Worm (Caenorhabditis elegans): Measurements from ENCODE around the gene R10E11.9.

The R10E11.9 gene

ce11 chrIII:9758848-9759247 is 34.6 kb downstream of the R10E11.9 start, which contains the start of gene rmd-1 (continued):
- no peak for TF ChIP-seq sdz-38 (tag; optimal IDR thresholded peaks at IDR 0.05)
- TF ChIP-seq rpc-1 (optimal IDR thresholded peaks at IDR 0.05): no peak
- TF ChIP-seq rpc-1 (tag; optimal IDR thresholded peaks at IDR 0.05): no peak
- TF ChIP-seq snpc-1.1 (tag; optimal IDR thresholded peaks at IDR 0.05; ENCODE audit: insufficient read depth): no peak
- peak; percentile 88 for TF ChIP-seq madf-8 (GFP tag; conservative IDR thresholded peaks at IDR 0.05)
- TF ChIP-seq xnd-1 (tag; optimal IDR thresholded peaks at IDR 0.05): peak; percentile 82
- TF ChIP-seq die-1 (tag; optimal IDR thresholded peaks at IDR 0.05): no peak
- TF ChIP-seq ztf-18 (tag; optimal IDR thresholded peaks at IDR 0.05): peak; percentile 2
- TF ChIP-seq lin-35 (GFP tag; optimal IDR thresholded peaks at IDR 0.05): peak in 2 of 3 experiments; percentile 2 to 13
- TF ChIP-seq ekl-4 (GFP tag; IDR thresholded peaks at IDR 0.05): peak; percentile 9; the same call in 1 of the 2 replicates
- no peak for TF ChIP-seq cebp-1 (GFP tag; IDR thresholded peaks at IDR 0.05)
- no peak for TF ChIP-seq cebp-1 (tag; optimal IDR thresholded peaks at IDR 0.05)
- TF ChIP-seq ceh-58 (GFP tag; IDR thresholded peaks at IDR 0.05): no peak
- TF ChIP-seq madf-6 (GFP tag; IDR thresholded peaks at IDR 0.05): peak; percentile 96

DNA sequence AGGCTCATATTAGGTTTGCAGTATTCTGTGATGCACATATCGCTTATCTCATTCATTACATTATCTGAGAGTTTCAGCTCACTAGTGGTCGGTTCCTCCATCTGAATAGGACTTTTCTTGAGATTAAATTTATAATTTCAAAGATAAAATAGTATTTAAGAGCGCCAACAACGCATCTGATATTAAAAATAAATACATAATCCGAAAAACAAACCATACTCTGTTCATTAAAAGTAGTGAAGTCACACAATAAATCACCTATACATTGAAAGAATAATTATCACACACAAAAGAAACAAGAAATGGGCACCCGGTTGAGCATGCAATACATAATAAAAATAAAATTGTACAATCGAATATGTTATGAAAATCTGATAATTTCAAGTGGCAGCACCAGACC is 36.0 kb downstream of the R10E11.9 start, which contains the start of gene vps-53:
Gene vps-53, minus strand, starts transcription at position 101 of the 400 bp plus-strand sequence.
- no peak for TF ChIP-seq lsy-27 (tag; optimal IDR thresholded peaks at IDR 0.05; ENCODE audit: borderline replicate concordance, insufficient read depth)
- no peak for TF ChIP-seq B0336.3 (GFP tag; IDR thresholded peaks at IDR 0.05)
- no peak for TF ChIP-seq madf-8 (GFP tag; conservative IDR thresholded peaks at IDR 0.05)
- no peak for TF ChIP-seq snpc-1.3 (tag; optimal IDR thresholded peaks at IDR 0.05; ENCODE audit: insufficient read depth)
- TF ChIP-seq somi-1 (GFP tag; optimal IDR thresholded peaks at IDR 0.05): no peak
- no peak for TF ChIP-seq F57C9.4 (tag; optimal IDR thresholded peaks at IDR 0.05)
- TF ChIP-seq aptf-2 (GFP tag; conservative IDR thresholded peaks at IDR 0.05): no peak
- TF ChIP-seq repo-1 (tag; optimal IDR thresholded peaks at IDR 0.05): no peak
- TF ChIP-seq ztf-28 (GFP tag; IDR thresholded peaks at IDR 0.05): no peak
- no peak for TF ChIP-seq K11D2.4 (GFP tag; IDR thresholded peaks at IDR 0.05)

- TF ChIP-seq ama-1 (optimal IDR thresholded peaks at IDR 0.05): peak; percentile 33
- no peak for TF ChIP-seq ama-1 (GFP tag; optimal IDR thresholded peaks at IDR 0.05)
- no peak for TF ChIP-seq B0261.1 (tag; optimal IDR thresholded peaks at IDR 0.05)
- no peak for TF ChIP-seq egl-18 (GFP tag; IDR thresholded peaks at IDR 0.05)
- TF ChIP-seq Y79H2A.3 (GFP tag; conservative IDR thresholded peaks at IDR 0.05): no peak
- TF ChIP-seq attf-3 (GFP tag; conservative IDR thresholded peaks at IDR 0.05): no peak
- no peak for TF ChIP-seq C17E4.6 (GFP tag; IDR thresholded peaks at IDR 0.05)
- no peak for TF ChIP-seq zim-3 (tag; optimal IDR thresholded peaks at IDR 0.05)
- no peak for TF ChIP-seq ZK185.1 (tag; optimal IDR thresholded peaks at IDR 0.05; ENCODE audit: poor library complexity, severe bottlenecking)
- TF ChIP-seq let-607 (tag; optimal IDR thresholded peaks at IDR 0.05): peak in 1 of 2 experiments; percentile 29
- TF ChIP-seq bed-2 (GFP tag; IDR thresholded peaks at IDR 0.05): no peak
- TF ChIP-seq lag-1 (GFP tag; IDR thresholded peaks at IDR 0.05): no peak
- TF ChIP-seq F57A8.1 (GFP tag; optimal IDR thresholded peaks at IDR 0.05): no peak
- no peak for TF ChIP-seq atf-7 (tag; optimal IDR thresholded peaks at IDR 0.05)
- peak; percentile 67 for TF ChIP-seq nhr-80 (tag; optimal IDR thresholded peaks at IDR 0.05)
- TF ChIP-seq snpc-4 (GFP tag; optimal IDR thresholded peaks at IDR 0.05): no peak
- peak in 1 of 4 experiments; percentile 28 for TF ChIP-seq snpc-4 (tag; optimal IDR thresholded peaks at IDR 0.05)
- TF ChIP-seq ztf-28 (GFP tag; IDR thresholded peaks at IDR 0.05): no peak
- TF ChIP-seq lin-40 (tag; optimal IDR thresholded peaks at IDR 0.05): peak; percentile 37
- TF ChIP-seq Y53F4B.3 (GFP tag; IDR thresholded peaks at IDR 0.05): no peak
- TF ChIP-seq athp-1 (tag; optimal IDR thresholded peaks at IDR 0.05): no peak
- TF ChIP-seq ceh-58 (GFP tag; IDR thresholded peaks at IDR 0.05): no peak
- TF ChIP-seq ceh-100 (GFP tag; IDR thresholded peaks at IDR 0.05): no peak
- no peak for TF ChIP-seq sptf-2 (GFP tag; optimal IDR thresholded peaks at IDR 0.05)
- TF ChIP-seq hmg-1.2 (GFP tag; IDR thresholded peaks at IDR 0.05): peak; percentile 58; the same call in 1 of the 2 replicates
These were observed 40.6 kb downstream of the R10E11.9 start, which contains the start of gene ech-6 for ce11 chrIII:9752852-9753251. TSS of gene ech-6 (minus strand) at chrIII:9752883.
